Worm (Caenorhabditis elegans): Measurements from ENCODE around the gene unc-98.

Gene unc-98

DNA sequence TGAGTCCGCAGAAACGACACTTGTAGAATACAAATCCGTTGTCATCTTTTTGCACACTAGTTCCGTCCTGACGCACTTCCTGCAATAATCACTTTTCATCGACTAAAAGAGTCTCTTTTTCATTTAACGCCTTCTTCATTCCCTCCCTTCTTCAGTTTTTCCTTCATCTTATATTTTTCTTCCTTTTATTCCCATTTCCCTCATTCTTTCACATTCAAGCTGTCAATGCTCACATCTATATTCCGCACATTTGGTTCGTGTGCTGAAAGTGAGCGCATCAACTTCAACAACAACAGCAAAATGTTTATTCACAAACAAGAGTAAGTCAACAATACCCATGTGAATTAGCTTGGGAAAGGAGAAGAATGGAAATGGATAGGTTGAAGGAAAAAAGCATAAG, 1.4 kb downstream of the unc-98 start, which contains the start of gene pcyt-1:
Gene pcyt-1 (plus strand): TSS at position 301 of the 400 bp plus-strand sequence.
- TF ChIP-seq unc-62 (GFP tag; optimal IDR thresholded peaks at IDR 0.05) = no peak

DNA sequence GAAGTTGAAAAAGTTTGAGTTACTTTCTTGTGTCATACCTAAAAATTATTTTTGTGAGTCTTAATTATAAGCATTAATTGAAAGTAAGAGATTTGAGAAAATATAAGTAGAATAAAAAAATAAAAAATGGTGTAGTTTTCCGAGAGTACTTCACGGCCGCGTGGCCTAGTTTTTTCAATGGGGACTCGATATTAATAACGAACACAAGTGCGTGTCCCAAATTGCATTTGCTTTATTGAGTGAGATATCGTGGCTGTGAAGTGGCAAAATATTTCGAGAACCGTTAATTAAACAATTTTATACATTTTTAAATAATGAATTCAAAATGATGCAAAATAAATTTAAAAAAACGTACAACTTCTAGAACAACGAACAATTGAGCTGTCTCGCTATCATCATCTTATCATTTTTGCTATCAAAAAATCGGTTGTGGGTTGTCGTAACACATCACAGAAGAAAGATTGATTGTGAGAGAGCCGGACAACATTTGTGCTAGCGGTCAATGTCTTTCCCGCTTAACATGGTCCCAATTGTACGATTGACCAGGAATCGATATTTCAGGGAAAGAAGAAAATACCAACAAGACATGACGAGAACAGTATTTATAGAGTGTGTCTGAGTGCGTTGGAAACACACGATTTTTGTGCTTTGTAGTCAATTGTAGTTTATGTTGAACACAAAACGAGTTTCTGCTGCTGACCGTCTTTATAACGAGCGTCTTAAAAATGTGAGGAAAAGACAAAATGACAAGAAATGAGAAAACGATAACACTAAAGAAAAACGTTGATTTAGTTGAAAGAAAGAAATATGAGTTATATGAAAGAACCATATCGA, 3.5 kb downstream of the unc-98 start, which contains the start of gene apy-1:
Gene apy-1 (minus strand): TSS at position 38 of the 834 bp plus-strand sequence.
- TF ChIP-seq unc-62 (GFP tag; optimal IDR thresholded peaks at IDR 0.05) = no peak

DNA sequence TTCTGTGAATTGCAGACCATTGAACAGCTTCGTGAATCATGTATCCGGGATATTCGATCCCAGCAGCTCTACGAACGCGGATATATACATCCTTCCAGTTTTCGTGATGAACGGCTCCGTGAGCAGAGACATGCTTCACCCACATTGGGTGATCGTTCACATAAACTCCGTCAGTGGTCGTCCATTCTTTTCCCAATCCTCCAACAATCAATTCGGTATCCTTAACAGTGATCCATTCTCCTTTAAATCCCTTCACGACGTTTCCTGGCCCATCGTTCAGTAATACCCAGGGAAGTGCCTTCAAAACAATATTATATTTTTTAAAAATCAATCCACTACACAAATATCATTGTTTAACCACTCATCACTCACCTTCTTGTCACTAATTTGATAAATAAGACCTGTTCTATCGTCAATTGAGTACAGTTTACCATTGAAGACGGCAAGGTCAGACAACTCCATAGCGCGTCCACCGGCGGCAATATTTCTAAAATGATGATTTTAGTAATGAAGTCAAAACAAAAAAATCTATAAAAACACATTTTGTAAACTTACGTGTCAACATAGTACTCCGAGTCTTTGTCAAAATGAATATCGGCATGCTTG, 4.6 kb downstream of the unc-98 start:
- TF ChIP-seq unc-62 (GFP tag; optimal IDR thresholded peaks at IDR 0.05) = no peak

DNA sequence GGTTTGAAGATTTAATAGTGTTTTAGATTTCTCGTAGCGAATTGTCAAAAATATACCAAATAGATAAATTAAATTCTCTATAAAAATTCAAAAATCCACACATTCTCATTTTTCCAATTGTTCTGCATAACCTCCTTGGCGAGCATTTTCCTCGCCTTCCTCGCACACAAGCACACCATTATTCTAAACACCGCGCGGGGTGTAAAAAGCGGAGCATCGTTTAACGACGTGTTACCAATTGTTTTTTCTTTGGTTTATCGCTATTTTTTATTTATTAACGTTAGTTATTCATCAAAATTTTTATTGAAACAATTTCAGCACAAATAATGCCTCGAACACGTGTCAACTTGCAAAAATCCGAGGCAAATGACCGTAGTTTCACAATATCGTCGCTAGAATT, 8.4 kb downstream of the unc-98 start, which contains the start of gene vps-52:
Gene vps-52 (plus strand): TSS at position 319 of the 400 bp plus-strand sequence.
- TF ChIP-seq unc-62 (GFP tag; optimal IDR thresholded peaks at IDR 0.05) = no peak

DNA sequence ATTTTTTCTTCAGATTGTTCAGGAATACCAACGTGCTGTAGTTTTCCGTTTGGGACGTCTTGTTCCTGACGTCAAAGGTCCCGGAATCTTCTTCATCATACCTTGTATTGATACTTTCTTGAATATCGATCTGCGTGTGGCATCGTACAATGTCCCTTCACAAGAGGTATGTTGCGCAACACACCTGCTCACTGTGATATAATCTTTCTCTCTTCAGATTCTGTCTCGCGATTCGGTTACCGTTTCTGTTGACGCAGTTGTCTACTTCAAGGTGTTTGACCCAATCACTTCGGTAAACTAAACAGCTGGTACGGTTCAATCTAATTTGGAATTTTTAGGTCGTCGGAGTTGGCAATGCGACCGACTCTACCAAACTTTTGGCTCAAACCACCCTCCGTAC, 10.0 kb downstream of the unc-98 start:
- TF ChIP-seq unc-62 (GFP tag; optimal IDR thresholded peaks at IDR 0.05) = no peak

DNA sequence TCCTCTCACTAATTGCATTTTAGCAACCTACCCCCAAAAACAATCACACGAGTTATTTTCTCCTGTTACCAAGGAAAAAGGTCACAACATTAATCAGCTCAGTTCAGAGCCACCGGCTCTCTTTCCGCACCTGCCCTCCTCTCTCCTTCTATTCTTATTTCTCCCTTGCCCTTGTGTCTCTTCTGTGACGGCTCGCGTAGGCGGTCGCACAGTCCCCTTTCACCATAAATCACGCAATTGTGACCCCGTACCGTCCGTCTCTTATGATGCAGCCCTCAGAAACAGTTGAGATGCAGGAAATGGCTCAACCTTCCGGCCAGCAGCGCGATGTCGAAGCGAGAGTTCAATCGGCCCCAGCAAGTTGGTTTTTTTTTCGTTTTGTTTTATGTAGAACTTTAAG, 10.8 kb downstream of the unc-98 start, which contains the start of gene sto-1:
Gene sto-1 (plus strand): TSS at position 200 of the 400 bp plus-strand sequence.
- no peak for TF ChIP-seq unc-62 (GFP tag; optimal IDR thresholded peaks at IDR 0.05)

DNA sequence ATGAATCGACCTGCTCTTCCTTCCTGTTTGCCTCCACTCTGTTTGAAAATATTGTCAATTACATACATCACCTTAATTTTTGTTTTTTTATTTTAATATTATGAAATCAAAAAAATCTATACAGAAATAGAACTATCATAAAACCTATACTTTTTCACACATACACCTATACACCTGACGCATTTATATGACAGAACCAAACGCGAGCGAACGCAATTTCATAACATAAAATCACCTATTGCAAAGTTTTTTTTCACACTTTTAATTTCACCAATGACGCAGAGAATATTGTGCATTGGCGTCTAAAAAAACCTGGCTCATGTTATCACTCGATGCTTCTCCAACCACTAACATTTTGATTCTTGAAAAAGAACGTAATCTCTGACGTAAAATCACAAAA, 11.4 kb downstream of the unc-98 start:
- no peak for TF ChIP-seq unc-62 (GFP tag; optimal IDR thresholded peaks at IDR 0.05)

DNA sequence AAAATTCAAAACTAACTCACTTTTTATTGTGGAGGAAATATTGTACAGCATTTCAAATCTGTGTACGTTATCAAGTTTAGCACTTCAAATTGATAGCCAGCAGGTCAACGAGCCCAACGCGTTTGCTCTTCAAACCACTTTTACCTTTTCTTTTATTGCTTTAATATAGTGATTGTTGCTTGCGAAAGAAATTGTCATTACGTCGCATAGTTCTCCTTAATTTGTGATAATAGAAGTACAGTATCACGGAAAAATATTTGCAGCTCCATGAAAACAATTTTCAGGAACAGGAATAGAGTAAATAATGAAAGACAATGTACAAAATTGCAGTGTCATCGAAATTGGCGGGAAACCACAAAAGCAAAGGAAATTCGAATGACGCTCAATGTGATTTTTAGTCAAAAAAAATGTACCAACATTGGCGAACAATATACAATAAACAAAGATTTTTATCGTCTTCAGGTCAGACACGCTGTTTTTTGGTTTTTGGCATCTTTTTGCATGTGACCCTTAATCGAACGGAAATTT, 14.4 kb downstream of the unc-98 start, which contains the start of the genes PDB1.1 and F08C6.5:
Gene PDB1.1 (minus strand): TSS at position 158 of the 528 bp plus-strand sequence.
Gene F08C6.5 (plus strand): TSS at position 478 of the 528 bp plus-strand sequence.
- TF ChIP-seq unc-62 (GFP tag; optimal IDR thresholded peaks at IDR 0.05) = no peak

DNA sequence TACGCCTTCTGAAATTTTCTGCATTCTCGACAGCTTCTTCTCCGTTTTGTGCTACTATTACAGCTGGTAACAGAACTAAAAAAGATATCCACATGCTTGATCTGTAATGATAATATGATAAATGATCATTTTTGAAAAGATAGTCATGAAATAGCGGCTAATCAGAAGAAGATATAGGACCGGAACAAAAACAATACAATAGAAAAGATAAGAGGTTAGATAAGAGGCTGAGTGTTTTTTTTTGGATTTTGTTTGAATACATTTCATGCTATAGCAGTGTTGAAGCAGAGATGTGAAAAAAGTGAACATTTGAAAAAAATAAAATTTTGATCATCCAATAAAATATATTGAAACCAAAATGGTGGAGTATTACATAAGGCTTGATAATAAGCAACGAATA, 19.1 kb downstream of the unc-98 start, which contains the start of gene F46C8.8:
Gene F46C8.8 (minus strand): TSS at position 101 of the 400 bp plus-strand sequence.
- TF ChIP-seq unc-62 (GFP tag; optimal IDR thresholded peaks at IDR 0.05) = no peak

DNA sequence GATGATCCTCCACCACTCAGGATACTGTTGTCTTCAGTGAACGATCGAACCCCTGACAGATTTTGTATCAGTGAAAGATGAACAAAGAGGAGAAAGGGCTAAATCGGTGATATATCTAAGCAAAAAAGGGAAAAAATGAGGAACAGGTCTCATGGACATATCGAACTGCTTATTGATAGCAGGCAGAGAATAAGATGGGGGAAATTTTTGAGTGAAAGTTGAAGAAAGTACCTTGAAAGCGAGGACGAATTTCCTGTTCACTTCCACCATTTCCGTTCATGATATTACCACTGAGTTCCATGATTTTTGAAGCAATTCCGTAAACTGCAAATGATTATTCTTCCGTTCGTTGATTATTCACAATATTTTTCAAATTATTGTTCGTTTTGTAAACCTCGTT, 20.1 kb downstream of the unc-98 start:
- TF ChIP-seq unc-62 (GFP tag; optimal IDR thresholded peaks at IDR 0.05) = no peak

DNA sequence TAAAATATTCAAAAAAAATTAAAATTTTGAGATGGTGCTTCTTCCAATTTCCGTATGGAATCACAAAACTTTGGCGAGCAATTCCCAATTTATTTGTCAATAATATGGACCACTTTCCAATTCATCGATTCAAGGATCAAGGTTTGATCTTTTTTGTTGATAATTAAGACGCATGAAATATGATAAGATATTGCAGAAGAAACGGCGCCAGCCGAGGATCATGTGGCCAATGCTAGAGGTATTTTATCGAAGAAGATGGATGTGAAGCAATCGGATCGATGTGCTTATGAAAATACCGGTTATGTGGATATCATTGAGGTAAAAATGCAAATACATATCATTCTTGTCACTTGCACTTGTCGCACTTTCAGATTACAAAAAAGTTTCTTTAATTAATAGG, 23.0 kb downstream of the unc-98 start:
- no peak for TF ChIP-seq unc-62 (GFP tag; optimal IDR thresholded peaks at IDR 0.05)

DNA sequence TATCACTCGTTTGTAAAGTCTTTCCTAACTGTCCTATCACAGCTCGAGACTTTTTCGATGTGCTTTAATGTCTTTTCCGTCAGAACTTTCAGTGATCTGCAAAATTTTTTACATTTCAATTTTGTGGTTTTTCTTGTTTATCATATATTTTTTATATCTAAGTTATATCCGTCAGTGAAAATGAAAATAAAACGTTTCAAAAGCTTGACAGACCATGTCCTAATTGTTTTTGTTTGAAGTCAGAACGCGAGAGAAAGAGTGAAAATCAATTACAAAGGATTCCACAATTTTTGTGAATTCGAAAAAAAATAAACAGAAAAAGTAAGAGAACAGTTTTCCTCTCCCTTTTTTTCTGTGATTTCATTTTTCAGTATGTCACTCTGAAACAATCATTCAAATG, 25.3 kb downstream of the unc-98 start, which contains the start of gene F46C8.1:
Gene F46C8.1 (plus strand): TSS at position 301 of the 400 bp plus-strand sequence.
- TF ChIP-seq unc-62 (GFP tag; optimal IDR thresholded peaks at IDR 0.05) = no peak

DNA sequence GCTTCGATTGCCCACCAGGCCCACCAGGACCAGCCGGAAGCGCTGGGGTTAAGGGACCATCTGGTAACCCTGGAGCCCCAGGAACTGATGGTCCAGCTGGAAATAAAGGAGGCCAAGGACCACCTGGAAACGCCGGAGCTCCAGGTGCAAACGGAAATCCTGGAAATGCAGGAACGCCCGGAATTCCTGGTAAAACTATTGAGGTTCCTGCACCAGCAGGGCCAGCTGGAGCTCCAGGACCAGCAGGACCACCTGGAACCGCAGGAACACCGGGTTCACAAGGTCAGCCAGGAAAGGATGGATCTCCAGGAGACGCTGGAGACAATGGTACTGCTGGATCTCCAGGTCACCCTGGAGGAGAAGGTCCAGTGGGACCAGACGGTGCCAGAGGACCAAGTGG, 25.7 kb downstream of the unc-98 start:
- TF ChIP-seq unc-62 (GFP tag; optimal IDR thresholded peaks at IDR 0.05) = no peak

DNA sequence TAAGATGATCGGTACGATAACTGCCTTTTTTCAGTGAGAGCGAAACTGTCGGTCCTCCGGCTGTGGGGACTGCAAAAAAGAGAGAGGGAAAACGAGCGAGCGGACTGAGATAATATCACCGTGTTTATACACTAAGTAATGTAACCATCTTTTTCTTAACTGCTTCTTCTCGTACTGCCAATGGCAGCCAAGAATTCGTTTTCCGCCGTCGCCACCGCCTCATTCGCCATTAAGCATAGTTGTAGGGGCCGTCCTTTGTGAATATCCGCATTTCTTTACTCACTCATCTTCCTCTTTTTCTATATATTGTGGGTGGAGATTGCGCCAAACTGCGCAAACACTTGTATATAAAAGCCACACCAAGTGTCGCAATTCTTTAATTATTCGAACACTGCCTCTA, 26.9 kb downstream of the unc-98 start, which contains the start of gene col-174:
Gene col-174 (plus strand): TSS at position 301 of the 400 bp plus-strand sequence.
- TF ChIP-seq unc-62 (GFP tag; optimal IDR thresholded peaks at IDR 0.05) = no peak

DNA sequence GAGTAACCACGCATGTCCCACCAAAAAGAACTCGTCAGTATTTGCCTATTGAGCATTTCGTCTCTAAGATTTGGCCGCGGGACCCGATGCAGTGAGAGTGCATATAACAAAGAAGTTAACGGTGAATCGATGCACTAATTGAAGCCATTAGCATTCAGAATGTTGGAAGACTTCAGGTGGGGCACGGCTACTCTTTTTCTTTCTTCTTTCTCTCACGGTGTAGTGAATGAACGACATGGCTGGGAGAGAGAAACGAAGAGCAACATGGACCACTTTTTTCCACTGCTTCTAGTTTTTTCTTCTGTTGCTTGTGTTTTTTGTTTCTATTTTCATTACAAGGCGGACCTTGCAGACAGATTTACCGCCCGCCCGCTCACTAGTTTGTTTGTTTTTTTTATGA, 32.3 kb downstream of the unc-98 start:
- no peak for TF ChIP-seq unc-62 (GFP tag; optimal IDR thresholded peaks at IDR 0.05)

DNA sequence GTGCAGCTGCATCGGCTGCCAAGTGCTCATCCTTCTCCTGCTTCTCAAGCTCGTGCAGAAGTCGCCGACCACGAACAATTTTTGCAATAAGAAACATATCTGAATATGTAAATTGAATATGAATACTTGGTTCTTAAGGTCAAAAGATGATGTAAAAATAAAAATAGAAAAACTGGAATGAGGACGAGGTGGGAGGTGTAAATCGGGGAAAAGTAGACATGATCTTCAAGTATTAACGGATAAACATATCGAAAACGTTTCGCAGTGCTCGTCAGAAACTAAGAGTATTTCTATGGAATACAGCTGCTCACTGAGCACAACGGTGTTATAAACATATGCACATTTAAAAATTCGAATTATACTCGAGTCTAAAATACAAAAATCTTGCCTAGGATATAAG, 33.4 kb downstream of the unc-98 start, which contains the start of gene glb-16:
Gene glb-16 (minus strand): TSS at position 101 of the 400 bp plus-strand sequence.
- TF ChIP-seq unc-62 (GFP tag; optimal IDR thresholded peaks at IDR 0.05) = no peak
